Fruit fly (Drosophila melanogaster) whole organism, prepupa: ENCODE data around the gene Mhc.

Experiments
- CG11762 ChIP-seq: fragments of 200-800 bp; sonication (Bioruptor generic); optimal IDR thresholded peaks from 3 replicates; lab custom pipeline; 2016; ENCODE audit warnings: missing biosample characterization, missing genetic modification characterization; ENCODE audit not compliant: insufficient read depth
- CG8319 ChIP-seq: fragments of 200-800 bp; sonication (Bioruptor generic); optimal IDR thresholded peaks from 3 replicates; lab custom pipeline; 2016; ENCODE audit warnings: missing biosample characterization, missing genetic modification characterization
- CG9139 ChIP-seq: fragments of 200-800 bp; sonication (Bioruptor generic); optimal IDR thresholded peaks from 3 replicates; lab custom pipeline; 2017; ENCODE audit warnings: missing biosample characterization, mild to moderate bottlenecking, missing genetic modification characterization
- Lpt ChIP-seq: fragments of 200-800 bp; sonication (Bioruptor generic); optimal IDR thresholded peaks from 3 replicates; lab custom pipeline; 2016; ENCODE audit warnings: missing biosample characterization, missing genetic modification characterization
- Sox102F ChIP-seq: fragments of 200-800 bp; sonication (Bioruptor generic); optimal IDR thresholded peaks from 2 replicates; lab custom pipeline; 2016; ENCODE audit warnings: missing biosample characterization, mild to moderate bottlenecking, missing genetic modification characterization
- vri ChIP-seq: fragments of 200-800 bp; sonication (Bioruptor generic); optimal IDR thresholded peaks from 3 replicates; lab custom pipeline; 2016; ENCODE audit warnings: missing biosample characterization, mild to moderate bottlenecking, missing genetic modification characterization

- no peak for TF ChIP-seq vri (GFP tag; lab: Kevin White, UChicago)
- TF ChIP-seq CG9139 (GFP tag; lab: Kevin White, UChicago): no peak
- no peak for TF ChIP-seq CG8319 (GFP tag; lab: Kevin White, UChicago)
- TF ChIP-seq CG11762 (GFP tag; lab: Kevin White, UChicago): no peak
- no peak for TF ChIP-seq Sox102F
- TF ChIP-seq Lpt (GFP tag; lab: Kevin White, UChicago): no peak
These were observed 29.8 kb downstream of the Mhc start, which contains the start of gene Ugt37E1 for dm6 chr2L:16796104-16796645.
